Worm (Caenorhabditis elegans): Measurements from ENCODE around the gene srx-133.

The srx-133 gene

ce11 chrV:13848379-13848778 lies at the start of gene srx-133:
Gene srx-133, plus strand, starts transcription at chrV:13848679.
- TF ChIP-seq che-1 (tag; optimal IDR thresholded peaks at IDR 0.05) (no peak), mec-3 (tag; optimal IDR thresholded peaks at IDR 0.05; ENCODE audit: borderline replicate concordance) (no peak), gmeb-2 (tag; optimal IDR thresholded peaks at IDR 0.05) (no peak), npax-4 (tag; optimal IDR thresholded peaks at IDR 0.05) (no peak), sdc-2 (tag; optimal IDR thresholded peaks at IDR 0.05) (no peak), nfya-1 (tag; optimal IDR thresholded peaks at IDR 0.05) (no peak), pag-3 (tag; optimal IDR thresholded peaks at IDR 0.05; ENCODE audit: borderline replicate concordance) (no peak), ceh-45 (GFP tag; IDR thresholded peaks at IDR 0.05) (no peak), ceh-9 (tag; optimal IDR thresholded peaks at IDR 0.05) (no peak), unc-42 (tag; optimal IDR thresholded peaks at IDR 0.05) (no peak), ceh-24 (tag; optimal IDR thresholded peaks at IDR 0.05) (no peak), sox-2 (GFP tag; IDR thresholded peaks at IDR 0.05) (no peak), sox-4 (tag; optimal IDR thresholded peaks at IDR 0.05) (no peak), lin-11 (tag; optimal IDR thresholded peaks at IDR 0.05) (no peak), ama-1 (optimal IDR thresholded peaks at IDR 0.05) (no peak), unc-3 (GFP tag; conservative IDR thresholded peaks at IDR 0.05) (no peak), unc-3 (tag; optimal IDR thresholded peaks at IDR 0.05) (no peak), ceh-19 (GFP tag; optimal IDR thresholded peaks at IDR 0.05) (no peak), K02D7.2 (tag; optimal IDR thresholded peaks at IDR 0.05) (no peak)

DNA sequence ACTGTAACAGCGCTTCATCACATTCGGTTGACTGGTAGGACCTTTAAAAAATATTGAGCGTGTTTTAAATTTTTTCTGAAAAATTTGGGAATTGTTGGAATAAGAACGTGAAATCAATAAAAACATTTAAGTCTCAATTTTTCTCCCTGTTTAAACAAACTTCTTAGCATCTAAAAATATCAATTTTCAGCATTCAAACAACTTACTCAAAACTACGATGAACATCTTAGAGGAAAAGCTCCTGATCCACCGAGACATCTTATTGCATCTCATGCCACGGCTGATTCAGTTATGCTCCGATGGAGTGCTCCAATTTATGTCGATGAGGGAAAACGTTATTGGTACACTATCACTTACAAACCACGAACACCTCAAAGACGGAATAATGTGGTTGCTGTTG lies 49.3 kb upstream of the srx-133 start:
- TF ChIP-seq ceh-48 (tag; optimal IDR thresholded peaks at IDR 0.05) (no peak), pha-2 (tag; optimal IDR thresholded peaks at IDR 0.05) (no peak)

- no peak for TF ChIP-seq ahr-1 (tag; optimal IDR thresholded peaks at IDR 0.05)
- TF ChIP-seq che-1 (tag; optimal IDR thresholded peaks at IDR 0.05), result no peak
- no peak for TF ChIP-seq ceh-14 (tag; optimal IDR thresholded peaks at IDR 0.05)
- TF ChIP-seq hlh-13 (GFP tag; optimal IDR thresholded peaks at IDR 0.05), result no peak
- no peak for TF ChIP-seq pha-2 (tag; optimal IDR thresholded peaks at IDR 0.05)
- no peak for TF ChIP-seq Y22D7AL.16 (tag; optimal IDR thresholded peaks at IDR 0.05)
These were observed 44.6 kb upstream of the srx-133 start, which contains the start of gene swan-2 for ce11 chrV:13803902-13804301. Gene swan-2, minus strand, starts transcription at chrV:13804281.

DNA sequence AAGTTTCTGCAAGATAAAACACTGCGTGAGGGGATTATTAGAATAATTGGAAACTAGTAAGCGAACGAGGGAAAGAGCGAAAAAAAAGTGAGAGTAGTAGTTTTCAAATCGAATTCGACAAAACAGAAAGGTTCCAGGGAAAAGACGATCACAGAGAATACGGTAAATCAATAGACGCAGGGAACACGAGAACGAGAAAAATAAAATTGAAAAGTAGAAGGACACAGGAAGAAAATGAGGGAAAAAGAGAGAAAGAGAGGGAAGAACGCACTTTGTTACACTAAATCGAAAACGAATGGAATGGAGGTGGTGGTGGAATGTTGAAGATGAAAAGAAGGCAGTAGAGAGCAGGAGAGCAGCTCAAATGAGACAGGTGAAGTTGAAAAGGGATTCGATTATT lies 41.2 kb upstream of the srx-133 start, which contains the start of gene swan-1:
swan-1 (minus strand) TSS at position 6 of the 400 bp plus-strand sequence.
- no peak for TF ChIP-seq pqm-1 (tag; optimal IDR thresholded peaks at IDR 0.05)
- no peak for TF ChIP-seq ceh-34 (tag; optimal IDR thresholded peaks at IDR 0.05)
- TF ChIP-seq elt-4 (tag; optimal IDR thresholded peaks at IDR 0.05), result no peak
- TF ChIP-seq sox-4 (tag; optimal IDR thresholded peaks at IDR 0.05), result no peak
- no peak for TF ChIP-seq pha-2 (tag; optimal IDR thresholded peaks at IDR 0.05)
- TF ChIP-seq T23F11.4 (GFP tag; optimal IDR thresholded peaks at IDR 0.05), result no peak
- no peak for TF ChIP-seq ceh-24 (tag; optimal IDR thresholded peaks at IDR 0.05)
- TF ChIP-seq zip-5 (tag; optimal IDR thresholded peaks at IDR 0.05), result no peak
- no peak for TF ChIP-seq hlh-6 (tag; optimal IDR thresholded peaks at IDR 0.05)
- TF ChIP-seq tbx-7 (tag; optimal IDR thresholded peaks at IDR 0.05), result no peak
- TF ChIP-seq ceh-2 (tag; optimal IDR thresholded peaks at IDR 0.05), result no peak
- TF ChIP-seq pax-1 (tag; optimal IDR thresholded peaks at IDR 0.05), result no peak
- TF ChIP-seq nhr-232 (tag; optimal IDR thresholded peaks at IDR 0.05), result no peak
- TF ChIP-seq pag-3 (tag; optimal IDR thresholded peaks at IDR 0.05; ENCODE audit: borderline replicate concordance), result no peak
- no peak for TF ChIP-seq ceh-30 (tag; optimal IDR thresholded peaks at IDR 0.05)
- no peak for TF ChIP-seq gmeb-2 (tag; optimal IDR thresholded peaks at IDR 0.05)
- no peak for TF ChIP-seq pha-4 (tag; optimal IDR thresholded peaks at IDR 0.05)
- TF ChIP-seq ceh-9 (tag; optimal IDR thresholded peaks at IDR 0.05), result no peak
- no peak for TF ChIP-seq rnt-1 (tag; optimal IDR thresholded peaks at IDR 0.05)
